Worm (Caenorhabditis elegans): ENCODE measurements around the gene F46C5.9.
A peak's percentile ranks its signal among the peaks of the same experiment; 100 is the strongest.

The F46C5.9 gene

DNA sequence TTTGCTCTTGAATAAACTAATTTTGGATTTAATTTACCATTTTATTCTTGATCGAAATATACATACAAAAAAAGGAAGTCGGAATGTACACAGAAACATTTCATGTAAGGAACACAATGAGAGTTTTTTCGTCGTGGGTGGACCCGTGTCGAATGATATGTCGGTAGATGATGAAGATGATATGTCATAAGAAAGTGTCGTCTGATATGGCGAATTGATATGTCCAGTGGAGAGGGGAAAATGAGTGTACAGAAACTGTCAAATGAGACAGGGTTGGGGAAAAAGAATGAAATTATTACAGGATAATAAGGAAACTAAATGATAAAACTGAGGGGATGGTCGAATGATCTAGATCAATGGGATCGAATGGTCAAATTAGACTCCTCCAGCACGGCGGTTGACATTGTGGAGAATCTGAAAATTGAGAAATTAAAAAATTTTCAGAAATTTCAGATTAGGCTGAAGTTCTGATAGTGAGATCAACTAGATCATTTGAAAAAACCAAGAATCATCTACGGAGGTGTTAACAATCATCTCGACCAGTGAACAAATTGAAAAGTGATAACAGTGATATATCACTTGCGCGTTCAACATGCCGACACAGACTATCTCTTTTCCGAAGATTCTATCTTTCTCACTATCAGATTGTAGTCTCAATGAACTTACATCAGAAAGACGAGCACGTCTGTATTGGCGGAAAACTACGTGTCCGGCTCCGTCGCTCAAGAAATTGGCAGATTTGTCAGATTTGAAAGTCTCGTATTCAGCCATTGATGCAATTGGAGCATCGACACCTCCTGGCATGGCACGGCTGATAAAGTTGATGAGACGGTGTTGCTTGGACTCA is 9.8 kb upstream of the F46C5.9 start (continued):
- TF ChIP-seq attf-4 (tag; optimal IDR thresholded peaks at IDR 0.05) (no peak), F10B5.3 (tag; optimal IDR thresholded peaks at IDR 0.05) (no peak), ZK546.5 (tag; optimal IDR thresholded peaks at IDR 0.05) (no peak), F26F4.8 (GFP tag; conservative IDR thresholded peaks at IDR 0.05) (no peak), lir-3 (tag; optimal IDR thresholded peaks at IDR 0.05) (no peak), rbr-2 (tag; optimal IDR thresholded peaks at IDR 0.05) (no peak), hlh-30 (tag; optimal IDR thresholded peaks at IDR 0.05; ENCODE audit: insufficient read depth) (peak; percentile 5), ceh-62 (tag; optimal IDR thresholded peaks at IDR 0.05) (no peak), nhr-25 (tag; optimal IDR thresholded peaks at IDR 0.05; ENCODE audit: borderline replicate concordance, insufficient read depth) (peak; percentile 43), egl-27 (tag; optimal IDR thresholded peaks at IDR 0.05) (no peak), fos-1 (tag; optimal IDR thresholded peaks at IDR 0.05) (no peak), lin-1 (GFP tag; IDR thresholded peaks at IDR 0.05) (no peak), nhr-28 (tag; optimal IDR thresholded peaks at IDR 0.05) (peak; percentile 31), ceh-44 (GFP tag; IDR thresholded peaks at IDR 0.05) (no peak), zag-1 (tag; optimal IDR thresholded peaks at IDR 0.05) (no peak), lin-15B (tag; optimal IDR thresholded peaks at IDR 0.05) (no peak), hmg-1.1 (GFP tag; IDR thresholded peaks at IDR 0.05) (no peak), lin-38 (GFP tag; IDR thresholded peaks at IDR 0.05) (peak; percentile 2), arid-1 (GFP tag; conservative IDR thresholded peaks at IDR 0.05) (no peak), daf-8 (GFP tag; IDR thresholded peaks at IDR 0.05) (no peak), madf-9 (GFP tag; conservative IDR thresholded peaks at IDR 0.05) (no peak), egl-43 (GFP tag; IDR thresholded peaks at IDR 0.05) (no peak), mdt-29 (GFP tag; IDR thresholded peaks at IDR 0.05) (no peak), dpl-1 (GFP tag; optimal IDR thresholded peaks at IDR 0.05) (no peak), pha-4 (GFP tag; IDR thresholded peaks at IDR 0.05) (no peak), pha-4 (tag; optimal IDR thresholded peaks at IDR 0.05) (no peak), vab-7 (GFP tag; IDR thresholded peaks at IDR 0.05) (no peak), gei-8 (GFP tag; optimal IDR thresholded peaks at IDR 0.05) (no peak), ztf-11 (tag; optimal IDR thresholded peaks at IDR 0.05) (no peak), duxl-1 (tag; optimal IDR thresholded peaks at IDR 0.05; ENCODE audit: poor library complexity) (peak; percentile 19), snpc-4 (tag; optimal IDR thresholded peaks at IDR 0.05) (no peak), nhr-102 (tag; optimal IDR thresholded peaks at IDR 0.05) (peak; percentile 46), F44E2.7 (GFP tag; IDR thresholded peaks at IDR 0.05) (no peak), daf-16 (GFP tag; optimal IDR thresholded peaks at IDR 0.05) (no peak), daf-16 (tag; optimal IDR thresholded peaks at IDR 0.05) (no peak), dmd-9 (GFP tag; IDR thresholded peaks at IDR 0.05) (no peak), lin-39 (tag; optimal IDR thresholded peaks at IDR 0.05) (no peak), zip-2 (tag; optimal IDR thresholded peaks at IDR 0.05) (no peak), dmd-6 (GFP tag; IDR thresholded peaks at IDR 0.05) (no peak; the same call in 1 of the 2 replicates), mxl-2 (GFP tag; conservative IDR thresholded peaks at IDR 0.05) (no peak), ceh-32 (tag; optimal IDR thresholded peaks at IDR 0.05; ENCODE audit: poor library complexity) (no peak), unc-130 (GFP tag; optimal IDR thresholded peaks at IDR 0.05) (no peak), saeg-2 (GFP tag; IDR thresholded peaks at IDR 0.05) (no peak), Y75B8A.6 (GFP tag; IDR thresholded peaks at IDR 0.05) (no peak), F49E8.2 (tag; optimal IDR thresholded peaks at IDR 0.05; ENCODE audit: borderline replicate concordance) (no peak), daf-12 (tag; optimal IDR thresholded peaks at IDR 0.05) (no peak), php-3 (GFP tag; IDR thresholded peaks at IDR 0.05) (no peak), zfp-3 (GFP tag; conservative IDR thresholded peaks at IDR 0.05) (peak; percentile 9), nhr-111 (GFP tag; optimal IDR thresholded peaks at IDR 0.05) (no peak), lin-29 (GFP tag; IDR thresholded peaks at IDR 0.05) (no peak)
